Fruit fly (Drosophila melanogaster): Measurements from ENCODE around the gene CG46457.

- no peak for TF ChIP-seq tx (GFP tag; optimal IDR thresholded peaks at IDR 0.05)
- TF ChIP-seq ERR (GFP tag; optimal IDR thresholded peaks at IDR 0.05): no peak
- TF ChIP-seq NK7.1 (GFP tag; optimal IDR thresholded peaks at IDR 0.05): no peak
- TF ChIP-seq CG2199 (GFP tag; IDR thresholded peaks at IDR 0.05): no peak
- no peak for TF ChIP-seq CG17359 (tag; optimal IDR thresholded peaks at IDR 0.05)
- no peak for TF ChIP-seq ken (GFP tag; IDR thresholded peaks at IDR 0.05)
- no peak for TF ChIP-seq CG7357 (GFP tag; IDR thresholded peaks at IDR 0.05)
- TF ChIP-seq HmgZ (tag; optimal IDR thresholded peaks at IDR 0.05): no peak
- no peak for TF ChIP-seq Pdp1 (GFP tag; optimal IDR thresholded peaks at IDR 0.05)
- no peak for TF ChIP-seq CG9876 (GFP tag; optimal IDR thresholded peaks at IDR 0.05)
- TF ChIP-seq CG12391 (tag; optimal IDR thresholded peaks at IDR 0.05): no peak
- no peak for TF ChIP-seq dati (GFP tag; IDR thresholded peaks at IDR 0.05)
These were observed 5.7 kb downstream of the CG46457 start, which contains the start of gene CG12538 for dm6 chr3R:13523435-13523834.

Measured in whole organism, embryonic.